Worm (Caenorhabditis elegans) whole organism, midembryonic: Measurements from ENCODE around the gene Y6E2A.7.

ENCODE experiments used
- cog-1 ChIP-seq: sonication (generic microtip); optimal IDR thresholded peaks from 2 replicates; lab custom pipeline; 2016; ENCODE audit warnings: missing genetic modification characterization, missing compliant biosample characterization
- flt-1 ChIP-seq: fragments of 200-800 bp; sonication (Bioruptor generic); IDR thresholded peaks from 2 replicates; pipeline ENCODE4 v1.3.6; 2022; ENCODE audit warnings: missing genetic modification characterization, missing compliant biosample characterization
- med-1 ChIP-seq: sonication (generic microtip); optimal IDR thresholded peaks from 2 replicates; lab custom pipeline; 2017; ENCODE audit warnings: missing genetic modification characterization, mild to moderate bottlenecking, missing compliant biosample characterization, antibody characterized with exemption, missing genetic modification reagents; ENCODE audit not compliant: insufficient read depth
- tab-1 ChIP-seq: fragments of 200-800 bp; sonication (Bioruptor generic); IDR thresholded peaks from 2 replicates; pipeline ENCODE4 v1.3.6; 2022; ENCODE audit warnings: missing genetic modification characterization, missing compliant biosample characterization

DNA sequence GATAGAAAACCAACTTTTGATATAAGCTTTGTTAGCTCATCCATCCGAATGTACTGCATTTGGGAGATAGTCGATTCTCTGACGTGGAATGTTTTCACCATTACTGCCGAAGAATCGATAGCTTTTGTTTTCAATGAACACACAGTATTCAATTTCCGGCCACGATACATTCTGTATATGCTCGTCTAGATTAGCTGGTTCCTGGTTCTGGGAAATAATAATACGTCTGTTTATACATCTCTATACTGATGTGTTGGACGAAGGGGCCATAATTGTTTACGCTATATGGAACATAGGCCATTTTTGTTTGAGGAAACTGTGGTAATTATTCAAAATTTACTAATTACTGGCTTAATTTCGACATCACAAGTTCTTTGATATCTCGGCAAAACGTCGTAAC, 30.5 kb downstream of the Y6E2A.7 start, which contains the start of gene str-6:
- no peak for TF ChIP-seq med-1 (GFP tag; lab: Kevin White, UChicago)
- no peak for TF ChIP-seq cog-1
- TF ChIP-seq tab-1 (GFP tag; lab: Robert Waterston, UW), result no peak
- no peak for TF ChIP-seq flt-1 (GFP tag; lab: Robert Waterston, UW)
